Worm (Caenorhabditis elegans) whole organism, early embryonic: ENCODE data around the gene cpr-2.

Experiments used
- B0310.2 ChIP-seq: sonication (generic microtip); optimal IDR thresholded peaks from 2 replicates; lab custom pipeline; 2016; ENCODE audit warnings: mild to moderate bottlenecking, missing genetic modification characterization, missing compliant biosample characterization
- F13C5.2 ChIP-seq: sonication (generic microtip); optimal IDR thresholded peaks from 2 replicates; lab custom pipeline; 2017; ENCODE audit warnings: mild to moderate bottlenecking, missing genetic modification characterization, inconsistent platforms, missing compliant biosample characterization
- ama-1 ChIP-seq: fragments of 150-350 bp; optimal IDR thresholded peaks from 2 replicates; lab custom pipeline; 2014
- ceh-13 ChIP-seq: fragments of 200-800 bp; sonication (Bioruptor generic); optimal IDR thresholded peaks from 2 replicates; lab custom pipeline; 2018; ENCODE audit warnings: mild to moderate bottlenecking, missing genetic modification characterization, missing compliant biosample characterization
- ets-7 ChIP-seq: sonication (generic microtip); optimal IDR thresholded peaks from 2 replicates; lab custom pipeline; 2016; ENCODE audit warnings: missing genotype, missing genetic modification characterization, missing compliant biosample characterization
- flt-1 ChIP-seq: fragments of 200-800 bp; sonication (Bioruptor generic); IDR thresholded peaks from 2 replicates; pipeline ENCODE4 v1.3.6; 2022; ENCODE audit warnings: missing genetic modification characterization, missing compliant biosample characterization
- hmbx-1 ChIP-seq: sonication (generic microtip); optimal IDR thresholded peaks from 2 replicates; lab custom pipeline; 2016; ENCODE audit warnings: mild to moderate bottlenecking, missing genetic modification characterization, missing compliant biosample characterization
- hmg-4 ChIP-seq: fragments of 200-800 bp; sonication (Bioruptor generic); optimal IDR thresholded peaks from 2 replicates; lab custom pipeline; 2018; ENCODE audit warnings: mild to moderate bottlenecking, missing genetic modification characterization, missing compliant biosample characterization
- hnd-1 ChIP-seq: sonication (generic microtip); optimal IDR thresholded peaks from 2 replicates; lab custom pipeline; 2016; ENCODE audit warnings: missing genetic modification characterization, missing compliant biosample characterization
- pes-1 ChIP-seq: fragments of 200-800 bp; sonication (Bioruptor generic); IDR thresholded peaks from 2 replicates; pipeline ENCODE4 v1.3.6; 2022; ENCODE audit warnings: missing genetic modification reagents, missing genetic modification characterization, missing compliant biosample characterization
- scrt-1 ChIP-seq: fragments of 200-800 bp; sonication (Bioruptor generic); IDR thresholded peaks from 2 replicates; pipeline ENCODE4 v1.3.6; 2022; ENCODE audit warnings: missing genetic modification characterization, missing compliant biosample characterization
- tbx-11 ChIP-seq: fragments of 200-800 bp; sonication (Bioruptor generic); IDR thresholded peaks from 2 replicates; pipeline ENCODE4 v1.3.6; 2022; ENCODE audit warnings: missing genetic modification characterization, missing compliant biosample characterization
- tra-4 ChIP-seq: sonication (generic microtip); optimal IDR thresholded peaks from 2 replicates; lab custom pipeline; 2017; ENCODE audit warnings: missing genetic modification characterization, missing compliant biosample characterization

ce11 chrV:16568056-16568455 lies 34.2 kb upstream of the cpr-2 start:
- TF ChIP-seq tra-4 (tag; lab: Kevin White, UChicago) (no peak), ceh-13 (GFP tag; lab: Kevin White, UChicago) (no peak), ama-1 (lab: Kevin White, UChicago) (no peak), hnd-1 (no peak), tbx-11 (GFP tag; lab: Robert Waterston, UW) (no peak), flt-1 (GFP tag; lab: Robert Waterston, UW) (no peak), scrt-1 (GFP tag; lab: Robert Waterston, UW) (no peak), hmg-4 (GFP tag; lab: Kevin White, UChicago) (no peak), hmbx-1 (tag; lab: Kevin White, UChicago) (no peak), pes-1 (no peak), B0310.2 (tag; lab: Kevin White, UChicago) (no peak), F13C5.2 (no peak), ets-7 (tag; lab: Kevin White, UChicago) (no peak)
